Fruit fly (Drosophila melanogaster) whole organism, embryonic: Measurements from ENCODE around the gene CG5934.

ENCODE experiments used
- Antp ChIP-seq: fragments of 200-800 bp; sonication (Bioruptor generic); optimal IDR thresholded peaks from 3 replicates; lab custom pipeline; 2016; ENCODE audit warnings: missing biosample characterization, missing genetic modification characterization
- Asciz ChIP-seq: fragments of 200-800 bp; sonication (Bioruptor generic); optimal IDR thresholded peaks from 2 replicates; lab custom pipeline; 2017; ENCODE audit warnings: missing biosample characterization, mild to moderate bottlenecking, missing genetic modification characterization, missing genetic modification reagents
- CG10431 ChIP-seq: fragments of 200-800 bp; sonication (Bioruptor generic); optimal IDR thresholded peaks from 3 replicates; lab custom pipeline; 2018; ENCODE audit warnings: missing biosample characterization, mild to moderate bottlenecking, missing genetic modification characterization
- CG11456 ChIP-seq: fragments of 200-800 bp; sonication (Bioruptor generic); IDR thresholded peaks from 3 replicates; pipeline ENCODE4 v1.3.6; 2022; ENCODE audit warnings: missing biosample characterization, missing genetic modification characterization
- CG13775 ChIP-seq: fragments of 200-800 bp; sonication (Bioruptor generic); optimal IDR thresholded peaks from 3 replicates; lab custom pipeline; 2017; ENCODE audit warnings: missing biosample characterization, mild to moderate bottlenecking, missing genetic modification characterization
- CG14050 ChIP-seq: fragments of 200-800 bp; sonication (Bioruptor generic); IDR thresholded peaks from 3 replicates; pipeline ENCODE4 v1.3.6; 2022; ENCODE audit warnings: missing biosample characterization, missing genetic modification characterization
- CG1647 ChIP-seq: fragments of 200-800 bp; sonication (Bioruptor generic); optimal IDR thresholded peaks from 3 replicates; lab custom pipeline; 2016; ENCODE audit warnings: missing biosample characterization, missing genetic modification characterization
- CG2202 ChIP-seq: fragments of 200-800 bp; sonication (Bioruptor generic); optimal IDR thresholded peaks from 2 replicates; lab custom pipeline; 2018; ENCODE audit warnings: missing biosample characterization, mild to moderate bottlenecking, missing genetic modification characterization
- CG30403 ChIP-seq: fragments of 200-800 bp; sonication (Bioruptor generic); optimal IDR thresholded peaks from 3 replicates; lab custom pipeline; 2016; ENCODE audit warnings: missing biosample characterization, missing genetic modification characterization
- CG3281 ChIP-seq: fragments of 200-800 bp; sonication (Bioruptor generic); optimal IDR thresholded peaks from 3 replicates; lab custom pipeline; 2017; ENCODE audit warnings: missing biosample characterization, mild to moderate bottlenecking, missing genetic modification characterization
- CG34376 ChIP-seq: fragments of 200-800 bp; sonication (Bioruptor generic); optimal IDR thresholded peaks from 2 replicates; lab custom pipeline; 2018; ENCODE audit warnings: missing biosample characterization, mild to moderate bottlenecking, missing genetic modification characterization
- CG4328 ChIP-seq: fragments of 200-800 bp; sonication (Bioruptor generic); optimal IDR thresholded peaks from 3 replicates; lab custom pipeline; 2017; ENCODE audit warnings: missing biosample characterization, missing genetic modification reagents, missing genetic modification characterization
- CG8290 ChIP-seq, 3 experiments: fragments of 200-800 bp; sonication (Bioruptor generic); optimal IDR thresholded peaks; 2 replicates each; lab custom pipeline; 2016 to 2019; ENCODE audit warnings: missing biosample characterization in 3 of 3, missing genetic modification characterization in 3 of 3, mild to moderate bottlenecking in 2 of 3, moderate library complexity in 1 of 3
- CG8944 ChIP-seq: fragments of 200-800 bp; sonication (Bioruptor generic); optimal IDR thresholded peaks from 3 replicates; lab custom pipeline; 2016; ENCODE audit warnings: missing biosample characterization, missing genetic modification characterization
- CG9727 ChIP-seq: fragments of 200-800 bp; sonication (Bioruptor generic); optimal IDR thresholded peaks from 3 replicates; lab custom pipeline; 2017; ENCODE audit warnings: missing biosample characterization, mild to moderate bottlenecking, missing genetic modification characterization
- CTCF ChIP-seq: fragments of 200-800 bp; sonication (Bioruptor generic); optimal IDR thresholded peaks from 2 replicates; lab custom pipeline; 2017; ENCODE audit warnings: missing biosample characterization, mild to moderate bottlenecking, missing genetic modification characterization, moderate library complexity
- Chrac-16 ChIP-seq: fragments of 200-800 bp; sonication (Bioruptor generic); optimal IDR thresholded peaks from 3 replicates; lab custom pipeline; 2016; ENCODE audit warnings: missing biosample characterization, missing genetic modification characterization
- D ChIP-seq, 2 experiments: fragments of 200-800 bp in 1 of 2; fragments of >200 bp in 1 of 2; sonication (Bioruptor generic) in 1 of 2; optimal IDR thresholded peaks; 2 replicates in 1 of 2; 3 replicates in 1 of 2; lab custom pipeline; 2017; ENCODE audit warnings: mild to moderate bottlenecking in 1 of 2, missing biosample characterization in 1 of 2, missing genetic modification characterization in 1 of 2, missing genetic modification reagents in 1 of 2
- Dek ChIP-seq: fragments of 200-800 bp; sonication (Bioruptor generic); optimal IDR thresholded peaks from 3 replicates; lab custom pipeline; 2019; ENCODE audit warnings: missing biosample characterization, mild to moderate bottlenecking, missing genetic modification characterization, moderate library complexity
- Dfd ChIP-seq, 2 experiments: fragments of >200 bp; optimal IDR thresholded peaks; 2 replicates each; lab custom pipeline; 2017; ENCODE audit warnings: missing biosample characterization in 2 of 2, missing genetic modification characterization in 2 of 2
- Ets65A ChIP-seq: fragments of 200-800 bp; sonication (Bioruptor generic); peaks from one replicate; lab custom pipeline; 2016; ENCODE audit warnings: missing biosample characterization, missing genetic modification characterization
- GATAe ChIP-seq: fragments of 200-800 bp; sonication (Bioruptor generic); conservative IDR thresholded peaks from 2 replicates; pipeline ENCODE4 v1.3.6; 2022; ENCODE audit warnings: missing biosample characterization, missing genetic modification characterization
- HmgZ ChIP-seq: fragments of 200-800 bp; sonication (Bioruptor generic); optimal IDR thresholded peaks from 2 replicates; lab custom pipeline; 2018; ENCODE audit warnings: missing biosample characterization, mild to moderate bottlenecking, missing genetic modification characterization
- Hr3 ChIP-seq: fragments of 200-800 bp; sonication (Bioruptor generic); optimal IDR thresholded peaks from 3 replicates; lab custom pipeline; 2016; ENCODE audit warnings: missing biosample characterization, missing genetic modification characterization
- Hr51 ChIP-seq, 2 experiments: fragments of 200-800 bp; sonication (Bioruptor generic); optimal IDR thresholded peaks; 2 replicates in 1 of 2; 3 replicates in 1 of 2; lab custom pipeline; 2016 to 2018; ENCODE audit warnings: missing biosample characterization in 2 of 2, missing genetic modification characterization in 2 of 2, mild to moderate bottlenecking in 1 of 2, moderate library complexity in 1 of 2
- Max ChIP-seq: fragments of 200-800 bp; sonication (Bioruptor generic); optimal IDR thresholded peaks from 2 replicates; lab custom pipeline; 2016; ENCODE audit warnings: missing biosample characterization, mild to moderate bottlenecking, missing genetic modification characterization
- Side ChIP-seq: fragments of 200-800 bp; sonication (Bioruptor generic); optimal IDR thresholded peaks from 2 replicates; lab custom pipeline; 2016; ENCODE audit warnings: missing biosample characterization, missing genetic modification characterization
- Sin3A ChIP-seq: fragments of >200 bp; optimal IDR thresholded peaks from 2 replicates; lab custom pipeline; 2018
- Sox100B ChIP-seq: fragments of 200-800 bp; sonication (Bioruptor generic); optimal IDR thresholded peaks from 3 replicates; lab custom pipeline; 2018; ENCODE audit warnings: missing biosample characterization, mild to moderate bottlenecking, missing genetic modification characterization
- Trl ChIP-seq, 3 experiments: fragments of >200 bp in 2 of 3; fragments of 200-800 bp in 1 of 3; sonication (Bioruptor generic) in 1 of 3; optimal IDR thresholded peaks; 2 replicates in 1 of 3; 3 replicates in 2 of 3; lab custom pipeline; 2016 to 2017; ENCODE audit warnings: missing biosample characterization in 1 of 3, missing genetic modification characterization in 1 of 3
- Xbp1 ChIP-seq: fragments of 200-800 bp; sonication (Bioruptor generic); optimal IDR thresholded peaks from 3 replicates; lab custom pipeline; 2016; ENCODE audit warnings: missing biosample characterization, mild to moderate bottlenecking, missing genetic modification characterization
- ac ChIP-seq: fragments of 200-800 bp; sonication (Bioruptor generic); optimal IDR thresholded peaks from 3 replicates; lab custom pipeline; 2017; ENCODE audit warnings: missing biosample characterization, mild to moderate bottlenecking, missing genetic modification characterization
- bcd ChIP-seq: fragments of 200-800 bp; sonication (Bioruptor generic); optimal IDR thresholded peaks from 2 replicates; lab custom pipeline; 2017; ENCODE audit warnings: missing biosample characterization, mild to moderate bottlenecking, missing genetic modification characterization
- ci ChIP-seq: fragments of 200-800 bp; sonication (Bioruptor generic); IDR thresholded peaks from 3 replicates; pipeline ENCODE4 v1.3.6; 2022; ENCODE audit warnings: missing biosample characterization, missing genetic modification characterization
- croc ChIP-seq: fragments of 200-800 bp; sonication (Bioruptor generic); conservative IDR thresholded peaks from 3 replicates; pipeline ENCODE4 v1.3.6; 2022; ENCODE audit warnings: missing biosample characterization, missing genetic modification characterization
- ems ChIP-seq: fragments of 200-800 bp; sonication (Bioruptor generic); optimal IDR thresholded peaks from 3 replicates; lab custom pipeline; 2016; ENCODE audit warnings: missing biosample characterization, missing genetic modification characterization
- gcm2 ChIP-seq: fragments of 200-800 bp; sonication (Bioruptor generic); optimal IDR thresholded peaks from 2 replicates; lab custom pipeline; 2016; ENCODE audit warnings: missing biosample characterization, missing genetic modification characterization
- grau ChIP-seq: fragments of 200-800 bp; optimal IDR thresholded peaks from 3 replicates; lab custom pipeline; 2019; ENCODE audit warnings: missing biosample characterization, mild to moderate bottlenecking, missing genetic modification characterization, moderate library complexity
- mirr ChIP-seq: fragments of 200-800 bp; sonication (Bioruptor generic); optimal IDR thresholded peaks from 3 replicates; lab custom pipeline; 2018; ENCODE audit warnings: missing biosample characterization, mild to moderate bottlenecking, missing genetic modification characterization
- pfk ChIP-seq: fragments of 200-800 bp; sonication (Bioruptor generic); optimal IDR thresholded peaks from 2 replicates; lab custom pipeline; 2018; ENCODE audit warnings: missing biosample characterization, mild to moderate bottlenecking, missing genetic modification characterization, moderate library complexity
- phol ChIP-seq: fragments of 200-800 bp; sonication (Bioruptor generic); optimal IDR thresholded peaks from 3 replicates; lab custom pipeline; 2018; ENCODE audit warnings: missing biosample characterization, mild to moderate bottlenecking, missing genetic modification characterization, moderate library complexity
- run ChIP-seq: fragments of 200-800 bp; sonication (Bioruptor generic); optimal IDR thresholded peaks from 3 replicates; lab custom pipeline; 2018; ENCODE audit warnings: missing biosample characterization, mild to moderate bottlenecking, missing genetic modification characterization
- scrt ChIP-seq: fragments of 200-800 bp; sonication (Bioruptor generic); optimal IDR thresholded peaks from 2 replicates; lab custom pipeline; 2018; ENCODE audit warnings: missing biosample characterization, mild to moderate bottlenecking, missing genetic modification characterization, moderate library complexity
- sisA ChIP-seq: fragments of 200-800 bp; sonication (Bioruptor generic); IDR thresholded peaks from 2 replicates; pipeline ENCODE4 v1.3.6; 2022; ENCODE audit warnings: missing biosample characterization, missing genetic modification characterization
- slbo ChIP-seq: fragments of 200-800 bp; sonication (Bioruptor generic); IDR thresholded peaks from 2 replicates; pipeline ENCODE4 v1.3.6; 2022; ENCODE audit warnings: missing biosample characterization, missing genetic modification characterization
- sna ChIP-seq: fragments of 200-800 bp; sonication (Bioruptor generic); IDR thresholded peaks from 2 replicates; pipeline ENCODE4 v1.3.6; 2022; ENCODE audit warnings: missing biosample characterization, missing genetic modification characterization; ENCODE audit not compliant: partially characterized antibody
- tin ChIP-seq: fragments of 200-800 bp; sonication (Bioruptor generic); optimal IDR thresholded peaks from 3 replicates; lab custom pipeline; 2016; ENCODE audit warnings: missing biosample characterization, missing genetic modification characterization
- zfh2 ChIP-seq: fragments of 200-800 bp; sonication (Bioruptor generic); optimal IDR thresholded peaks from 2 replicates; lab custom pipeline; 2016; ENCODE audit warnings: missing biosample characterization, missing genetic modification characterization

CG5934 gene

DNA sequence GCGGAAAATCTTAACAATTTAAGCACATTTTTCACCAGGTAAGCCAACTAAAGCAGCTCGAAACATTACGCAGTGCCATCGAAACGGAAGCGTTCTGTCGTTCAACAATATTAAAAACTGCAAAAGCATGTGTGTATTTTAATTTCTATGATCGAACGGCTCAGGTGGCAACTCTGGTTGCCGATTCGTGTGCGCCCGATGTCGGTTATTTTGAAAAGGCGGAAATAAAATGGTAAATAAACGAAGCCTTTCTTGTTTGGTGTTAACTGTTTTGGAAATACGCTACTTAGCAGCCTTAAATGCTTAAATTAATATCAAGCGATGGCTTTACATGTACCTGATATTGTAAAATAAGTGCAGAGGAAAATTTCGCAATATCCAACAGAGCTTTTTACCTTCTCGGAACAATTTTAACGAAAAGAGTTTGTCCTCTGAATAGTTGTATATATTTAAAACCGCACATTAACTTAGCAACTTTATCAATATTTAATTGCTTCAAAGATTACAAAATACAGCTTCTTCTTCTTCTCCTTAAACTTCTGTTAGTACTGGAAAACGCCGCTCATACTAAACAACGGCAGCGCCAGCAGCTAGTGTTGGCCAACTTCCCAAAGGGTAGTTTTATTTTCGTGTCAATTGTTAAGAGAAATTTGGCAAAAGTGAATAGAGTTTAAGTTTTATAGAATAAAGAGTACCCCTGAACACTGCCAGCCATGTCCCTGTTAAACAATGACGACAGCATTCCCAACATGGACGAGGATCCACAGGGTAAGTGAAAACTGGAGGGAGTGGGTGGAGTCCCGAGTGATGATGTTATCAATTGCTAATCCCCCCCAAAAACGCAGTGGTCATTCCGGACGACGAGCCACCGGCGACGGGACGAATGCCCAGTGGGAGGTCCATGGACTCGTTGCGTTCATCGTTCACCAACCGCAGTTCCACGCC lies at the start of gene CG5934 (continued):
- TF ChIP-seq CG34376 (GFP tag; lab: Kevin White, UChicago) (peak; percentile 35), CG11456 (GFP tag; lab: Robert Waterston, UW) (peak; percentile 77; the same call in 2 of the 3 replicates), grau (tag; lab: Kevin White, UChicago) (peak; percentile 10), Antp (GFP tag; lab: Kevin White, UChicago) (peak; percentile 61), ac (GFP tag; lab: Kevin White, UChicago) (no peak), CG8290 (GFP tag; optimal IDR thresholded peaks at IDR 0.05; lab: Kevin White, UChicago) (peak; percentile 46), CG8290 (tag; optimal IDR thresholded peaks at IDR 0.05; lab: Kevin White, UChicago) (no peak), CG10431 (peak; percentile 38), Dek (tag; lab: Kevin White, UChicago) (peak; percentile 43), Xbp1 (GFP tag; lab: Kevin White, UChicago) (peak; percentile 10), ci (no peak), pfk (peak; percentile 1), gcm2 (GFP tag; lab: Kevin White, UChicago) (no peak), GATAe (GFP tag; lab: Robert Waterston, UW) (no peak), CG8944 (GFP tag; lab: Kevin White, UChicago) (no peak), ems (GFP tag; lab: Kevin White, UChicago) (peak; percentile 57), Trl (optimal IDR thresholded peaks at IDR 0.05; lab: Kevin White, UChicago) (no peak), Trl (GFP tag; optimal IDR thresholded peaks at IDR 0.05; lab: Kevin White, UChicago) (peak; percentile 61), Hr51 (GFP tag; optimal IDR thresholded peaks at IDR 0.05; lab: Kevin White, UChicago) (peak; percentile 5 to 35), HmgZ (tag; lab: Kevin White, UChicago) (peak; percentile 27), D (optimal IDR thresholded peaks at IDR 0.05; lab: Kevin White, UChicago) (no peak), D (GFP tag; optimal IDR thresholded peaks at IDR 0.05; lab: Kevin White, UChicago) (no peak), mirr (GFP tag; lab: Kevin White, UChicago) (no peak), CG1647 (GFP tag; lab: Kevin White, UChicago) (peak; percentile 61), CTCF (GFP tag; lab: Kevin White, UChicago) (peak; percentile 53), phol (tag; lab: Kevin White, UChicago) (peak; percentile 24), Max (no peak), Ets65A (GFP tag; lab: Kevin White, UChicago) (peak; percentile 95), slbo (peak; percentile 75), run (tag; lab: Kevin White, UChicago) (no peak), Sox100B (GFP tag; lab: Kevin White, UChicago) (peak; percentile 34), Hr3 (GFP tag; lab: Kevin White, UChicago) (peak; percentile 22), sna (no peak), Chrac-16 (GFP tag; lab: Kevin White, UChicago) (peak; percentile 2), CG2202 (no peak), sisA (GFP tag; lab: Robert Waterston, UW) (no peak), CG3281 (GFP tag; lab: Kevin White, UChicago) (peak; percentile 29), CG9727 (GFP tag; lab: Kevin White, UChicago) (peak; percentile 26), zfh2 (peak; percentile 67), scrt (peak; percentile 24), tin (GFP tag; lab: Kevin White, UChicago) (peak; percentile 10), croc (no peak), Side (GFP tag; lab: Kevin White, UChicago) (peak; percentile 26), CG14050 (GFP tag; lab: Robert Waterston, UW) (no peak), CG13775 (peak; percentile 10), CG30403 (GFP tag; lab: Kevin White, UChicago) (peak; percentile 41), bcd (GFP tag; lab: Kevin White, UChicago) (peak; percentile 27), CG4328 (no peak), Sin3A (peak; percentile 33), Dfd (GFP tag; optimal IDR thresholded peaks at IDR 0.05; lab: Kevin White, UChicago) (no peak), Asciz (GFP tag; lab: Kevin White, UChicago) (no peak)
